Fruit fly (Drosophila melanogaster) S2 (cell line): ENCODE measurements around the gene E2f2.

ENCODE experiments used
- CG8478 ChIP-seq: fragments of >200 bp; optimal IDR thresholded peaks from 2 replicates; lab custom pipeline; 2018
- CTCF ChIP-seq, 2 experiments: fragments of >200 bp; optimal IDR thresholded peaks; 2 replicates each; lab custom pipeline; 2018

DNA sequence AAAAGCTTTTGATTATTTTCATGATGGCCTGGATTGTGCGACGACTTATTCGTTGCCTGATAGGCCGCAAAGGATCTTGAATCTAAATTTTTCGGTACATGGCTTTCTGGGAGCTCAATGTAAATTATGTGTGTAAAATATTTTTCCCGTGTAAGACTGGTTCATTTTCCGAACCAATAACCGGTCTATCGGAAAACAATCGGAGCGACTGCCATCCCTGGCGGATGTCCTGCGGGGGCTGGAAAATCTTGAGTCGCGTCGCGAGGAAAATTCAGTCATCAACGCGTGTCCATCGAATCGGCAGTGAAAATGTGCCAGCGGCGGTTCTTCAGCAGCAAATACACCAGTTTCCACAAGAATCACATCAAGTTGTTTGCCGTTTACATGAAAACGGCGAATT is 52.2 kb downstream of the E2f2 start, which contains the start of the genes CG46307 and Nhe2:
- TF ChIP-seq CG8478 (lab: Kevin White, UChicago) (no peak), CTCF (optimal IDR thresholded peaks at IDR 0.05; lab: Kevin White, UChicago) (peak; percentile 24 to 27)
